Worm (Caenorhabditis elegans) whole organism, L4/young adult: ENCODE data around the gene clec-56.

ENCODE experiments used
- W03F9.2 ChIP-seq: fragments of 150-350 bp; optimal IDR thresholded peaks from 2 replicates; lab custom pipeline; 2014; ENCODE audit warnings: missing biosample characterization, missing genetic modification characterization
- dao-5 ChIP-seq: sonication (generic microtip); optimal IDR thresholded peaks from 2 replicates; lab custom pipeline; 2016; ENCODE audit warnings: missing genotype, missing genetic modification characterization, moderate library complexity, missing compliant biosample characterization
- him-1 ChIP-seq: sonication (generic microtip); optimal IDR thresholded peaks from 2 replicates; lab custom pipeline; 2016; ENCODE audit warnings: missing genotype, missing genetic modification reagents, missing genetic modification characterization, missing compliant biosample characterization

DNA sequence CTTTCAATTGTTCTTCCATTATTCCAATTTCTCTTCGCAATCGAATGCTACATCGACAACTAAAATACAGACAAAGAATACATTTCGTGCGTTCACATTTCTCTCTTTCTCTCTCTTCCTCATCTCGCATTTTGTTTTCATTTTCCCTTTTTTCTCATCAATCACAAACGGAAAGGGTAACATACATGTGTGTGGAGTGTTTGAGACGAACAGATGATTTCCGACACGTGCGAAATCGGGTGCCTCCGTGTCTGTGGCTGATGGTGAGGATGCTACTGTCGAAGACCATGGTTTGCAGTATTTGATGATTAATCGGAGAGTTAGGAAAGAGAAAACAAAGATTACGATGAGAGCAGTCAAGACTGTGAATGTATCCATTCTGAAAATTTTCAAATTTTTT is 36.5 kb downstream of the clec-56 start, which contains the start of gene R02D5.9:
- TF ChIP-seq dao-5 (tag; lab: Kevin White, UChicago) (no peak), W03F9.2 (tag; lab: Kevin White, UChicago) (no peak), him-1 (tag; lab: Kevin White, UChicago) (no peak)
